Worm (Caenorhabditis elegans): Measurements from ENCODE around the gene F52E1.9.

- no peak for TF ChIP-seq ama-1 (optimal IDR thresholded peaks at IDR 0.05)
- TF ChIP-seq nhr-11 (tag; optimal IDR thresholded peaks at IDR 0.05): no peak
- TF ChIP-seq pha-4 (tag; optimal IDR thresholded peaks at IDR 0.05): no peak
- TF ChIP-seq ZK546.5 (tag; optimal IDR thresholded peaks at IDR 0.05): no peak
- no peak for TF ChIP-seq mdl-1 (tag; optimal IDR thresholded peaks at IDR 0.05)
- TF ChIP-seq fkh-10 (GFP tag; optimal IDR thresholded peaks at IDR 0.05): no peak
- no peak for TF ChIP-seq nhr-76 (tag; optimal IDR thresholded peaks at IDR 0.05)
- TF ChIP-seq snpc-4 (tag; optimal IDR thresholded peaks at IDR 0.05): no peak
- no peak for TF ChIP-seq nhr-25 (tag; optimal IDR thresholded peaks at IDR 0.05)
Measured at ce11 chrV:8444357-8444856, 41.9 kb upstream of the F52E1.9 start, which contains the start of gene lmd-3.

Data from whole organism, L3 larva.